Fruit fly (Drosophila melanogaster) whole organism, wandering third instar larva: ENCODE results near the gene EloB.
A peak's percentile ranks its signal among the peaks of the same experiment; 100 is the strongest.

Source experiments
- Abd-B ChIP-seq: fragments of >200 bp; optimal IDR thresholded peaks from 2 replicates; lab custom pipeline; 2017; ENCODE audit warnings: missing biosample characterization, missing genetic modification characterization
- CG32264 ChIP-seq: fragments of 200-800 bp; sonication (Bioruptor generic); optimal IDR thresholded peaks from 2 replicates; lab custom pipeline; 2016; ENCODE audit warnings: missing biosample characterization, missing genetic modification characterization
- CG9705 ChIP-seq: fragments of 200-800 bp; sonication (Bioruptor generic); optimal IDR thresholded peaks from 2 replicates; lab custom pipeline; 2018; ENCODE audit warnings: missing biosample characterization, mild to moderate bottlenecking, missing genetic modification characterization
- CrebA ChIP-seq: fragments of 200-800 bp; sonication (Bioruptor generic); optimal IDR thresholded peaks from 2 replicates; lab custom pipeline; 2016; ENCODE audit warnings: missing biosample characterization, mild to moderate bottlenecking, missing genetic modification characterization, borderline replicate concordance
- Dfd ChIP-seq: fragments of >200 bp; optimal IDR thresholded peaks from 2 replicates; lab custom pipeline; 2017; ENCODE audit warnings: missing biosample characterization, missing genetic modification characterization
- Dif ChIP-seq: fragments of 200-275, 200-300 bp; sonication (Bioruptor generic); optimal IDR thresholded peaks from 2 replicates; lab custom pipeline; 2018; ENCODE audit warnings: missing biosample characterization, missing genetic modification characterization; ENCODE audit not compliant: partially characterized antibody
- GATAd ChIP-seq: sonication (Bioruptor generic); optimal IDR thresholded peaks from 2 replicates; lab custom pipeline; 2016; ENCODE audit warnings: missing biosample characterization, missing genetic modification characterization
- HLH106 ChIP-seq: fragments of 200-800 bp; optimal IDR thresholded peaks from 3 replicates; lab custom pipeline; 2019; ENCODE audit warnings: missing biosample characterization, mild to moderate bottlenecking, missing genetic modification characterization, moderate library complexity
- Hnf4 ChIP-seq: fragments of 200-800 bp; sonication (Bioruptor generic); optimal IDR thresholded peaks from 2 replicates; lab custom pipeline; 2016; ENCODE audit warnings: missing biosample characterization, mild to moderate bottlenecking, missing genetic modification characterization
- Hr78 ChIP-seq: fragments of >200 bp; optimal IDR thresholded peaks from 2 replicates; lab custom pipeline; 2017; ENCODE audit warnings: missing biosample characterization, missing genetic modification characterization
- Hr83 ChIP-seq: fragments of 200-300 bp; sonication (Bioruptor generic); optimal IDR thresholded peaks from 2 replicates; lab custom pipeline; 2016; ENCODE audit warnings: missing biosample characterization, mild to moderate bottlenecking, missing genetic modification characterization, moderate library complexity; ENCODE audit not compliant: poor library complexity, severe bottlenecking
- N ChIP-seq: fragments of >200 bp; optimal IDR thresholded peaks from 2 replicates; lab custom pipeline; 2018; ENCODE audit warnings: missing biosample characterization, missing external identifiers, missing genetic modification characterization
- OdsH ChIP-seq: fragments of 200-800 bp; sonication (Bioruptor generic); optimal IDR thresholded peaks from 2 replicates; lab custom pipeline; 2016; ENCODE audit warnings: missing biosample characterization, mild to moderate bottlenecking, missing genetic modification characterization
- Sp1 ChIP-seq: fragments of 200-800 bp; sonication (Bioruptor generic); optimal IDR thresholded peaks from 3 replicates; lab custom pipeline; 2019; ENCODE audit warnings: missing biosample characterization, mild to moderate bottlenecking, missing genetic modification characterization, moderate library complexity
- Vsx2 ChIP-seq: fragments of 200-300, 225-300 bp; sonication (Bioruptor generic); optimal IDR thresholded peaks from 2 replicates; lab custom pipeline; 2018; ENCODE audit warnings: missing biosample characterization, missing genetic modification characterization; ENCODE audit not compliant: partially characterized antibody
- brk ChIP-seq: fragments of 200-800 bp; sonication (Bioruptor generic); optimal IDR thresholded peaks from 2 replicates; lab custom pipeline; 2016; ENCODE audit warnings: missing biosample characterization, mild to moderate bottlenecking, missing genetic modification characterization
- dl ChIP-seq, 2 experiments: fragments of 175-275, 200-275 bp in 1 of 2; fragments of 200-275 bp in 1 of 2; sonication (Bioruptor generic); optimal IDR thresholded peaks; lab custom pipeline; 2018; ENCODE audit warnings: mild to moderate bottlenecking in 2 of 2, missing biosample characterization in 2 of 2, missing genetic modification characterization in 2 of 2, moderate library complexity in 2 of 2; ENCODE audit not compliant: partially characterized antibody in 2 of 2, insufficient read depth in 1 of 2
- dsf ChIP-seq: sonication (Bioruptor generic); optimal IDR thresholded peaks from 2 replicates; lab custom pipeline; 2016; ENCODE audit warnings: missing biosample characterization, missing genetic modification characterization, borderline replicate concordance
- ey ChIP-seq: fragments of 200-800 bp; sonication (Bioruptor generic); optimal IDR thresholded peaks from 2 replicates; lab custom pipeline; 2016; ENCODE audit warnings: missing biosample characterization, missing genetic modification characterization
- foxo ChIP-seq, 2 experiments: fragments of 200-800 bp; sonication (Bioruptor generic); optimal IDR thresholded peaks; 2 replicates in 1 of 2; 3 replicates in 1 of 2; lab custom pipeline; 2016 to 2017; ENCODE audit warnings: missing biosample characterization in 2 of 2, missing genetic modification characterization in 2 of 2
- fru ChIP-seq: fragments of 200-800 bp; sonication (Bioruptor generic); optimal IDR thresholded peaks from 3 replicates; lab custom pipeline; 2016; ENCODE audit warnings: missing biosample characterization, mild to moderate bottlenecking, missing genetic modification characterization
- h ChIP-seq: fragments of 200-800 bp; sonication (Bioruptor generic); optimal IDR thresholded peaks from 3 replicates; lab custom pipeline; 2016; ENCODE audit warnings: missing biosample characterization, mild to moderate bottlenecking, missing genetic modification characterization
- jim ChIP-seq: fragments of 175-275, 200-325 bp; sonication (Bioruptor generic); optimal IDR thresholded peaks from 2 replicates; lab custom pipeline; 2016; ENCODE audit warnings: missing biosample characterization, mild to moderate bottlenecking, missing genetic modification characterization
- lola ChIP-seq: fragments of >200 bp; optimal IDR thresholded peaks from 2 replicates; lab custom pipeline; 2017; ENCODE audit warnings: missing biosample characterization, missing genetic modification characterization
- pan ChIP-seq: fragments of >200 bp; optimal IDR thresholded peaks from 2 replicates; lab custom pipeline; 2017
- psq ChIP-seq: fragments of 200-800 bp; sonication (Bioruptor generic); optimal IDR thresholded peaks from 3 replicates; lab custom pipeline; 2017; ENCODE audit warnings: missing biosample characterization, mild to moderate bottlenecking, missing genetic modification characterization, moderate library complexity
- rgr ChIP-seq: fragments of 200-800 bp; sonication (Bioruptor generic); optimal IDR thresholded peaks from 3 replicates; lab custom pipeline; 2016; ENCODE audit warnings: missing biosample characterization, mild to moderate bottlenecking, missing genetic modification characterization
- sage ChIP-seq: fragments of 200-800 bp; sonication (Bioruptor generic); optimal IDR thresholded peaks from 2 replicates; lab custom pipeline; 2016; ENCODE audit warnings: missing biosample characterization, mild to moderate bottlenecking, missing genetic modification characterization
- tai ChIP-seq: sonication (Bioruptor generic); optimal IDR thresholded peaks from 2 replicates; lab custom pipeline; 2016; ENCODE audit warnings: missing biosample characterization, missing genetic modification characterization
- usp ChIP-seq: fragments of >200 bp; optimal IDR thresholded peaks from 2 replicates; lab custom pipeline; 2017; ENCODE audit warnings: missing biosample characterization, missing genetic modification characterization
- woc ChIP-seq: sonication (Bioruptor generic); optimal IDR thresholded peaks from 2 replicates; lab custom pipeline; 2016; ENCODE audit warnings: missing biosample characterization, mild to moderate bottlenecking, missing genetic modification characterization

EloB gene

dm6 chr3R:20608199-20608598 is 28.5 kb upstream of the EloB start:
- TF ChIP-seq Dfd (GFP tag; lab: Kevin White, UChicago): peak; percentile 96
- no peak for TF ChIP-seq dsf

dm6 chr3R:20605562-20606155 is 26.0 kb upstream of the EloB start:
- TF ChIP-seq usp: no peak
- no peak for TF ChIP-seq Hr78 (GFP tag; lab: Kevin White, UChicago)
- no peak for TF ChIP-seq Hnf4
- TF ChIP-seq Dfd (GFP tag; lab: Kevin White, UChicago): no peak
- no peak for TF ChIP-seq jim
- no peak for TF ChIP-seq N (GFP tag; lab: Kevin White, UChicago)
- TF ChIP-seq CG32264 (GFP tag; lab: Kevin White, UChicago): no peak
- no peak for TF ChIP-seq Abd-B (GFP tag; lab: Kevin White, UChicago)
- TF ChIP-seq Sp1 (GFP tag; lab: Kevin White, UChicago): no peak
- no peak for TF ChIP-seq rgr (GFP tag; lab: Kevin White, UChicago)
- TF ChIP-seq Dif (GFP tag; lab: Kevin White, UChicago): no peak
- TF ChIP-seq Vsx2 (GFP tag; lab: Kevin White, UChicago): no peak
- no peak for TF ChIP-seq tai (GFP tag; lab: Kevin White, UChicago)
- no peak for TF ChIP-seq CrebA (GFP tag; lab: Kevin White, UChicago)
- TF ChIP-seq h (GFP tag; lab: Kevin White, UChicago): no peak
- no peak for TF ChIP-seq pan (lab: Kevin White, UChicago)
- no peak for TF ChIP-seq dl (GFP tag; optimal IDR thresholded peaks at IDR 0.05; lab: Kevin White, UChicago; ENCODE audit: insufficient read depth in 1 of 2, partially characterized antibody in 2 of 2)
- TF ChIP-seq psq (GFP tag; lab: Kevin White, UChicago): no peak
- TF ChIP-seq lola: no peak

- TF ChIP-seq CG32264 (GFP tag; lab: Kevin White, UChicago) (no peak), Dfd (GFP tag; lab: Kevin White, UChicago) (peak; percentile 92)
Measured at dm6 chr3R:20605078-20605477, 25.4 kb upstream of the EloB start.

- TF ChIP-seq psq (GFP tag; lab: Kevin White, UChicago): no peak
- TF ChIP-seq usp: no peak
- no peak for TF ChIP-seq fru
- TF ChIP-seq rgr (GFP tag; lab: Kevin White, UChicago): no peak
- no peak for TF ChIP-seq brk (GFP tag; lab: Kevin White, UChicago)
- TF ChIP-seq GATAd (GFP tag; lab: Kevin White, UChicago): no peak
- no peak for TF ChIP-seq HLH106 (tag; lab: Kevin White, UChicago)
- TF ChIP-seq, all 38 proteins: peak for 0
Measured at dm6 chr3R:20604078-20604477, 24.4 kb upstream of the EloB start.

- no peak for TF ChIP-seq Dif (GFP tag; lab: Kevin White, UChicago)
- no peak for TF ChIP-seq N (GFP tag; lab: Kevin White, UChicago)
- TF ChIP-seq foxo (GFP tag; optimal IDR thresholded peaks at IDR 0.05; lab: Kevin White, UChicago): no peak
- no peak for TF ChIP-seq CG9705 (GFP tag; lab: Kevin White, UChicago)
- no peak for TF ChIP-seq pan (lab: Kevin White, UChicago)
- TF ChIP-seq GATAd (GFP tag; lab: Kevin White, UChicago): no peak
- TF ChIP-seq Hr83: no peak
- TF ChIP-seq usp: no peak
- no peak for TF ChIP-seq CrebA (GFP tag; lab: Kevin White, UChicago)
- TF ChIP-seq Sp1 (GFP tag; lab: Kevin White, UChicago): no peak
- TF ChIP-seq, all 38 proteins: peak for 0
Measured at dm6 chr3R:20602599-20602998, 22.9 kb upstream of the EloB start.

dm6 chr3R:20600109-20600508 is 20.5 kb upstream of the EloB start:
- TF ChIP-seq psq (GFP tag; lab: Kevin White, UChicago) (no peak), pan (lab: Kevin White, UChicago) (no peak), Abd-B (GFP tag; lab: Kevin White, UChicago) (no peak), lola (no peak), Vsx2 (GFP tag; lab: Kevin White, UChicago) (no peak), N (GFP tag; lab: Kevin White, UChicago) (no peak), OdsH (GFP tag; lab: Kevin White, UChicago) (no peak), brk (GFP tag; lab: Kevin White, UChicago) (no peak), sage (no peak), Hr83 (no peak), Dif (GFP tag; lab: Kevin White, UChicago) (no peak), fru (no peak), ey (GFP tag; lab: Kevin White, UChicago) (no peak), CrebA (GFP tag; lab: Kevin White, UChicago) (no peak), woc (GFP tag; lab: Kevin White, UChicago) (no peak)
- TF ChIP-seq, all 38 proteins: peak for 0
